Worm (Caenorhabditis elegans) whole organism, young adult: ENCODE measurements around the gene F09F9.1.

Source experiments
- C06A6.2 ChIP-seq: fragments of 200-800 bp; sonication (Bioruptor generic); conservative IDR thresholded peaks from 2 replicates; pipeline ENCODE4 v1.3.6; 2022; ENCODE audit warnings: missing genetic modification characterization, missing compliant biosample characterization
- F10E7.11 ChIP-seq: sonication (generic microtip); optimal IDR thresholded peaks from 2 replicates; lab custom pipeline; 2017; ENCODE audit warnings: mild to moderate bottlenecking, missing genetic modification characterization, moderate library complexity, missing compliant biosample characterization
- F37B4.10 ChIP-seq: fragments of 200-800 bp; sonication (Bioruptor generic); IDR thresholded peaks from 2 replicates; pipeline ENCODE4 v1.3.6; 2022; ENCODE audit warnings: missing genetic modification characterization, missing compliant biosample characterization
- F49E8.2 ChIP-seq: sonication (generic microtip); optimal IDR thresholded peaks from 3 replicates; lab custom pipeline; 2017; ENCODE audit warnings: missing genetic modification characterization, mild to moderate bottlenecking, missing compliant biosample characterization, antibody characterized with exemption, moderate library complexity; ENCODE audit not compliant: insufficient read depth
- F52B5.7 ChIP-seq: sonication (generic microtip); optimal IDR thresholded peaks from 2 replicates; lab custom pipeline; 2016; ENCODE audit warnings: mild to moderate bottlenecking, missing genetic modification characterization, missing compliant biosample characterization
- K12H6.12 ChIP-seq: fragments of 200-800 bp; sonication (Bioruptor generic); optimal IDR thresholded peaks from 2 replicates; lab custom pipeline; 2018; ENCODE audit warnings: mild to moderate bottlenecking, missing genetic modification characterization, missing compliant biosample characterization
- Y53F4B.3 ChIP-seq: fragments of 200-800 bp; sonication (Bioruptor generic); IDR thresholded peaks from 2 replicates; pipeline ENCODE4 v1.3.6; 2022; ENCODE audit warnings: missing genetic modification reagents, missing genetic modification characterization, missing compliant biosample characterization
- athp-1 ChIP-seq: sonication (generic microtip); optimal IDR thresholded peaks from 2 replicates; lab custom pipeline; 2017; ENCODE audit warnings: mild to moderate bottlenecking, missing genetic modification characterization, missing compliant biosample characterization
- bed-2 ChIP-seq: fragments of 200-800 bp; sonication (Bioruptor generic); IDR thresholded peaks from 2 replicates; pipeline ENCODE4 v1.3.6; 2022; ENCODE audit warnings: missing genetic modification reagents, missing genetic modification characterization, missing compliant biosample characterization
- cebp-1 ChIP-seq, 2 experiments: fragments of 200-800 bp in 1 of 2; sonication (Bioruptor generic) in 1 of 2; sonication (generic microtip) in 1 of 2; IDR thresholded peaks in 1 of 2; optimal IDR thresholded peaks in 1 of 2; 2 replicates each; pipeline versions ENCODE4 v1.3.6 to Lab custom; 2017 to 2022; ENCODE audit warnings: missing compliant biosample characterization in 2 of 2, missing genetic modification characterization in 2 of 2, mild to moderate bottlenecking in 1 of 2, missing genetic modification reagents in 1 of 2, moderate library complexity in 1 of 2
- cebp-2 ChIP-seq: fragments of 200-800 bp; sonication (Bioruptor generic); IDR thresholded peaks from 2 replicates; pipeline ENCODE4 v1.3.6; 2022; ENCODE audit warnings: missing genetic modification characterization, missing compliant biosample characterization
- ceh-100 ChIP-seq: fragments of 200-800 bp; sonication (Bioruptor generic); IDR thresholded peaks from 2 replicates; pipeline ENCODE4 v1.3.6; 2022; ENCODE audit warnings: missing genetic modification reagents, missing genetic modification characterization, missing compliant biosample characterization
- ceh-27 ChIP-seq: fragments of 200-800 bp; sonication (Bioruptor generic); optimal IDR thresholded peaks from 2 replicates; lab custom pipeline; 2018; ENCODE audit warnings: mild to moderate bottlenecking, missing genetic modification characterization, moderate library complexity, missing compliant biosample characterization
- dox-1 ChIP-seq: fragments of 200-800 bp; sonication (Bioruptor generic); IDR thresholded peaks from 2 replicates; pipeline ENCODE4 v1.3.6; 2022; ENCODE audit warnings: missing genetic modification reagents, missing genetic modification characterization, missing compliant biosample characterization
- ekl-4 ChIP-seq: fragments of 200-800 bp; sonication (Bioruptor generic); IDR thresholded peaks from 2 replicates; pipeline ENCODE4 v1.3.6; 2022; ENCODE audit warnings: missing genetic modification reagents, missing genetic modification characterization, missing compliant biosample characterization
- ets-4 ChIP-seq: fragments of 200-800 bp; sonication (Bioruptor generic); optimal IDR thresholded peaks from 2 replicates; lab custom pipeline; 2018; ENCODE audit warnings: mild to moderate bottlenecking, missing genetic modification characterization, missing compliant biosample characterization
- him-1 ChIP-seq: sonication (generic microtip); optimal IDR thresholded peaks from 2 replicates; lab custom pipeline; 2016; ENCODE audit warnings: missing genotype, missing genetic modification reagents, missing genetic modification characterization, missing compliant biosample characterization
- hsf-1 ChIP-seq: fragments of 200-800 bp; sonication (Bioruptor generic); IDR thresholded peaks from 2 replicates; pipeline ENCODE4 v1.3.6; 2022; ENCODE audit warnings: missing genetic modification reagents, missing genetic modification characterization, missing compliant biosample characterization
- lin-26 ChIP-seq: fragments of 200-800 bp; sonication (Bioruptor generic); IDR thresholded peaks from 2 replicates; pipeline ENCODE4 v1.3.6; 2022; ENCODE audit warnings: missing genetic modification reagents, missing genetic modification characterization, missing compliant biosample characterization
- lin-54 ChIP-seq: fragments of 200-800 bp; sonication (Bioruptor generic); optimal IDR thresholded peaks from 2 replicates; lab custom pipeline; 2018; ENCODE audit warnings: mild to moderate bottlenecking, missing genetic modification characterization, missing compliant biosample characterization
- lir-1 ChIP-seq: fragments of 200-800 bp; sonication (Bioruptor generic); conservative IDR thresholded peaks from 2 replicates; pipeline ENCODE4 v1.3.6; 2022; ENCODE audit warnings: missing genetic modification reagents, missing genetic modification characterization, missing compliant biosample characterization
- lsy-27 ChIP-seq: sonication (generic microtip); optimal IDR thresholded peaks from 2 replicates; lab custom pipeline; 2017; ENCODE audit warnings: missing genetic modification characterization, mild to moderate bottlenecking, missing compliant biosample characterization, antibody characterized with exemption, missing genotype, borderline replicate concordance; ENCODE audit not compliant: insufficient read depth
- madf-10 ChIP-seq: sonication (generic microtip); optimal IDR thresholded peaks from 2 replicates; lab custom pipeline; 2016; ENCODE audit warnings: mild to moderate bottlenecking, missing genetic modification characterization, missing compliant biosample characterization
- madf-6 ChIP-seq: fragments of 200-800 bp; sonication (Bioruptor generic); IDR thresholded peaks from 2 replicates; pipeline ENCODE4 v1.3.6; 2022; ENCODE audit warnings: missing genetic modification reagents, missing genetic modification characterization, missing compliant biosample characterization
- madf-8 ChIP-seq: fragments of 200-800 bp; sonication (Bioruptor generic); conservative IDR thresholded peaks from 2 replicates; pipeline ENCODE4 v1.3.6; 2022; ENCODE audit warnings: missing genetic modification reagents, missing genetic modification characterization, missing compliant biosample characterization
- mes-4 ChIP-seq: sonication (generic microtip); optimal IDR thresholded peaks from 2 replicates; lab custom pipeline; 2016; ENCODE audit warnings: missing genotype, missing genetic modification characterization, missing compliant biosample characterization
- nfyb-1 ChIP-seq: fragments of 200-800 bp; sonication (Bioruptor generic); IDR thresholded peaks from 2 replicates; pipeline ENCODE4 v1.3.6; 2022; ENCODE audit warnings: missing genetic modification reagents, missing genetic modification characterization, missing compliant biosample characterization
- nhr-179 ChIP-seq: sonication (generic microtip); optimal IDR thresholded peaks from 2 replicates; lab custom pipeline; 2016; ENCODE audit warnings: mild to moderate bottlenecking, missing genetic modification characterization, missing compliant biosample characterization
- nhr-80 ChIP-seq: sonication (generic microtip); optimal IDR thresholded peaks from 2 replicates; lab custom pipeline; 2016; ENCODE audit warnings: missing genetic modification characterization, missing compliant biosample characterization
- nhr-90 ChIP-seq: sonication (generic microtip); optimal IDR thresholded peaks from 2 replicates; lab custom pipeline; 2016; ENCODE audit warnings: missing genotype, mild to moderate bottlenecking, missing genetic modification characterization, missing compliant biosample characterization
- rcor-1 ChIP-seq: fragments of 200-800 bp; sonication (Bioruptor generic); IDR thresholded peaks from 2 replicates; pipeline ENCODE4 v1.3.6; 2022; ENCODE audit warnings: missing genetic modification reagents, missing genetic modification characterization, missing compliant biosample characterization
- rec-8 ChIP-seq, 2 experiments: sonication (generic microtip); optimal IDR thresholded peaks; 2 replicates each; lab custom pipeline; 2016; ENCODE audit warnings: mild to moderate bottlenecking in 2 of 2, missing genetic modification characterization in 2 of 2, missing genetic modification reagents in 2 of 2, missing genotype in 2 of 2, missing biosample characterization in 1 of 2, missing compliant biosample characterization in 1 of 2, moderate library complexity in 1 of 2
- tbp1 ChIP-seq: fragments of 200-800 bp; sonication (Bioruptor generic); optimal IDR thresholded peaks from 2 replicates; lab custom pipeline; 2018; ENCODE audit warnings: mild to moderate bottlenecking, missing genetic modification characterization, missing compliant biosample characterization
- tlf-1 ChIP-seq: fragments of 200-800 bp; sonication (Bioruptor generic); optimal IDR thresholded peaks from 2 replicates; lab custom pipeline; 2018; ENCODE audit warnings: mild to moderate bottlenecking, missing genetic modification characterization, missing compliant biosample characterization
- zim-3 ChIP-seq: sonication (generic microtip); optimal IDR thresholded peaks from 2 replicates; lab custom pipeline; 2017; ENCODE audit warnings: mild to moderate bottlenecking, missing genetic modification characterization, moderate library complexity, missing compliant biosample characterization
- ztf-22 ChIP-seq: fragments of 200-800 bp; sonication (Bioruptor generic); optimal IDR thresholded peaks from 2 replicates; lab custom pipeline; 2018; ENCODE audit warnings: mild to moderate bottlenecking, missing genetic modification characterization, moderate library complexity, missing compliant biosample characterization
- ztf-25 ChIP-seq: fragments of 200-800 bp; sonication (Bioruptor generic); IDR thresholded peaks from 2 replicates; pipeline ENCODE4 v1.3.6; 2022; ENCODE audit warnings: missing genetic modification reagents, missing genetic modification characterization, missing compliant biosample characterization
- ztf-26 ChIP-seq: sonication (generic microtip); optimal IDR thresholded peaks from 2 replicates; lab custom pipeline; 2017; ENCODE audit warnings: missing genetic modification characterization, missing compliant biosample characterization

The F09F9.1 gene

ce11 chrX:4137452-4138164 is 22.5 kb downstream of the F09F9.1 start:
- TF ChIP-seq lin-26 (GFP tag; lab: Robert Waterston, UW): peak; percentile 58; the same call in 1 of the 2 replicates
- no peak for TF ChIP-seq ekl-4 (GFP tag; lab: Robert Waterston, UW)
- peak; percentile 32; the same call in 1 of the 2 replicates for TF ChIP-seq dox-1
- no peak for TF ChIP-seq F10E7.11
- TF ChIP-seq nfyb-1 (GFP tag; lab: Robert Waterston, UW): peak; percentile 22; the same call in 1 of the 2 replicates
- no peak for TF ChIP-seq madf-8 (GFP tag; lab: Robert Waterston, UW)
- TF ChIP-seq tbp1 (GFP tag; lab: Kevin White, UChicago): peak; percentile 7
- TF ChIP-seq madf-10: no peak
- peak; percentile 13 for TF ChIP-seq lin-54
- no peak for TF ChIP-seq tlf-1 (GFP tag; lab: Kevin White, UChicago)
- no peak for TF ChIP-seq Y53F4B.3
- no peak for TF ChIP-seq F37B4.10 (GFP tag; lab: Robert Waterston, UW)
- TF ChIP-seq nhr-179: no peak
- peak; percentile 3 for TF ChIP-seq ceh-27 (GFP tag; lab: Kevin White, UChicago)
- TF ChIP-seq K12H6.12 (tag; lab: Kevin White, UChicago): peak; percentile 69
- TF ChIP-seq cebp-1 (GFP tag; IDR thresholded peaks at IDR 0.05; lab: Robert Waterston, UW): peak; percentile 88
- peak; percentile 96 for TF ChIP-seq cebp-1 (tag; optimal IDR thresholded peaks at IDR 0.05; lab: Kevin White, UChicago)
- peak; percentile 43; the same call in 1 of the 2 replicates for TF ChIP-seq hsf-1 (GFP tag; lab: Robert Waterston, UW)
- no peak for TF ChIP-seq lsy-27 (tag; lab: Kevin White, UChicago)
- TF ChIP-seq C06A6.2 (GFP tag; lab: Robert Waterston, UW): peak; percentile 16; the same call in 1 of the 2 replicates
- TF ChIP-seq nhr-80 (tag; lab: Kevin White, UChicago): peak; percentile 18
- no peak for TF ChIP-seq madf-6 (GFP tag; lab: Robert Waterston, UW)
- TF ChIP-seq him-1 (tag; lab: Kevin White, UChicago): no peak

ce11 chrX:4138413-4139193 is 23.5 kb downstream of the F09F9.1 start:
- no peak for TF ChIP-seq ztf-26 (tag; lab: Kevin White, UChicago)
- no peak for TF ChIP-seq ceh-100 (GFP tag; lab: Robert Waterston, UW)
- no peak for TF ChIP-seq rcor-1 (GFP tag; lab: Robert Waterston, UW)
- TF ChIP-seq hsf-1 (GFP tag; lab: Robert Waterston, UW): no peak
- no peak for TF ChIP-seq mes-4
- no peak for TF ChIP-seq nfyb-1 (GFP tag; lab: Robert Waterston, UW)
- no peak for TF ChIP-seq F49E8.2 (tag; lab: Kevin White, UChicago)
- TF ChIP-seq ets-4 (GFP tag; lab: Kevin White, UChicago): no peak
- TF ChIP-seq athp-1: no peak
- TF ChIP-seq lsy-27 (tag; lab: Kevin White, UChicago): no peak
- TF ChIP-seq nhr-90 (tag; lab: Kevin White, UChicago): no peak
- TF ChIP-seq rec-8 (tag; optimal IDR thresholded peaks at IDR 0.05; lab: Kevin White, UChicago): no peak
- TF ChIP-seq zim-3 (tag; lab: Kevin White, UChicago): no peak
- no peak for TF ChIP-seq ztf-25 (GFP tag; lab: Robert Waterston, UW)
- no peak for TF ChIP-seq ceh-27 (GFP tag; lab: Kevin White, UChicago)
- no peak for TF ChIP-seq bed-2
- no peak for TF ChIP-seq ztf-22 (GFP tag; lab: Kevin White, UChicago)
- TF ChIP-seq cebp-2 (GFP tag; lab: Robert Waterston, UW): no peak
- TF ChIP-seq lir-1 (GFP tag; lab: Robert Waterston, UW): no peak
- no peak for TF ChIP-seq F52B5.7 (tag; lab: Kevin White, UChicago)
